Fruit fly (Drosophila melanogaster) whole organism, embryonic: ENCODE measurements around the gene Ca-Ma2d.

ENCODE experiments used
- Abd-B ChIP-seq: fragments of 200-800 bp; sonication (Bioruptor generic); optimal IDR thresholded peaks from 2 replicates; lab custom pipeline; 2018; ENCODE audit warnings: missing biosample characterization, mild to moderate bottlenecking, missing genetic modification characterization, moderate library complexity
- Aef1 ChIP-seq: fragments of 200-800 bp; sonication (Bioruptor generic); IDR thresholded peaks from 3 replicates; pipeline ENCODE4 v1.3.6; 2022; ENCODE audit warnings: missing biosample characterization, missing genetic modification characterization
- CG10959 ChIP-seq: fragments of 200-800 bp; sonication (Bioruptor generic); IDR thresholded peaks from 2 replicates; pipeline ENCODE4 v1.3.6; 2022; ENCODE audit warnings: missing biosample characterization, missing genetic modification characterization
- CG11696 ChIP-seq: fragments of 200-800 bp; sonication (Bioruptor generic); IDR thresholded peaks from 2 replicates; pipeline ENCODE4 v1.3.6; 2022; ENCODE audit warnings: missing biosample characterization, missing genetic modification characterization
- CG12391 ChIP-seq: fragments of 200-800 bp; sonication (Bioruptor generic); optimal IDR thresholded peaks from 3 replicates; lab custom pipeline; 2018; ENCODE audit warnings: missing biosample characterization, mild to moderate bottlenecking, missing genetic modification characterization, moderate library complexity
- CG13296 ChIP-seq: fragments of 200-800 bp; sonication (Bioruptor generic); optimal IDR thresholded peaks from 3 replicates; lab custom pipeline; 2018; ENCODE audit warnings: missing biosample characterization, mild to moderate bottlenecking, missing genetic modification characterization
- CG14667 ChIP-seq: fragments of 200-800 bp; sonication (Bioruptor generic); IDR thresholded peaks from 2 replicates; pipeline ENCODE4 v1.3.6; 2022; ENCODE audit warnings: missing biosample characterization, missing genetic modification characterization
- CG16815 ChIP-seq: fragments of 200-800 bp; sonication (Bioruptor generic); optimal IDR thresholded peaks from 3 replicates; lab custom pipeline; 2017; ENCODE audit warnings: missing biosample characterization, mild to moderate bottlenecking, missing genetic modification characterization
- CG17186 ChIP-seq: fragments of 200-800 bp; sonication (Bioruptor generic); optimal IDR thresholded peaks from 3 replicates; lab custom pipeline; 2017; ENCODE audit warnings: missing biosample characterization, missing genetic modification reagents, missing genetic modification characterization
- CG17328 ChIP-seq: fragments of 200-800 bp; sonication (Bioruptor generic); IDR thresholded peaks from 2 replicates; pipeline ENCODE4 v1.3.6; 2022; ENCODE audit warnings: missing biosample characterization, missing genetic modification characterization
- CG17361 ChIP-seq: fragments of 200-800 bp; sonication (Bioruptor generic); IDR thresholded peaks from 3 replicates; pipeline ENCODE4 v1.3.6; 2022; ENCODE audit warnings: missing biosample characterization, missing genetic modification characterization
- CG18011 ChIP-seq: fragments of 200-800 bp; sonication (Bioruptor generic); optimal IDR thresholded peaks from 2 replicates; lab custom pipeline; 2017; ENCODE audit warnings: missing biosample characterization, missing genetic modification characterization, mild to moderate bottlenecking, moderate library complexity, missing genotype
- CG3065 ChIP-seq: fragments of 200-800 bp; sonication (Bioruptor generic); optimal IDR thresholded peaks from 2 replicates; lab custom pipeline; 2016; ENCODE audit warnings: missing biosample characterization, missing genetic modification characterization
- CG4404 ChIP-seq: fragments of 200-800 bp; sonication (Bioruptor generic); IDR thresholded peaks from 2 replicates; pipeline ENCODE4 v1.3.6; 2022; ENCODE audit warnings: missing biosample characterization, missing genetic modification characterization
- CG4424 ChIP-seq: fragments of 200-800 bp; sonication (Bioruptor generic); optimal IDR thresholded peaks from 3 replicates; lab custom pipeline; 2016; ENCODE audit warnings: missing biosample characterization, missing genetic modification characterization
- CG5245 ChIP-seq: fragments of 200-800 bp; sonication (Bioruptor generic); optimal IDR thresholded peaks from 3 replicates; lab custom pipeline; 2016; ENCODE audit warnings: missing biosample characterization, missing genetic modification characterization
- Deaf1 ChIP-seq: fragments of 200-800 bp; optimal IDR thresholded peaks from 3 replicates; lab custom pipeline; 2019; ENCODE audit warnings: missing biosample characterization, mild to moderate bottlenecking, missing genetic modification characterization, moderate library complexity
- Doc2 ChIP-seq: fragments of 200-800 bp; sonication (Bioruptor generic); IDR thresholded peaks from 2 replicates; pipeline ENCODE4 v1.3.6; 2022; ENCODE audit warnings: missing biosample characterization, missing genetic modification characterization
- Dref ChIP-seq: fragments of 200-800 bp; sonication (Bioruptor generic); IDR thresholded peaks from 2 replicates; pipeline ENCODE4 v1.3.6; 2022; ENCODE audit warnings: missing biosample characterization, missing genetic modification characterization
- E2f1 ChIP-seq: fragments of 200-800 bp; sonication (Bioruptor generic); IDR thresholded peaks from 2 replicates; pipeline ENCODE4 v1.3.6; 2022; ENCODE audit warnings: missing biosample characterization, missing genetic modification characterization
- Ets65A ChIP-seq: fragments of 200-800 bp; sonication (Bioruptor generic); peaks from one replicate; lab custom pipeline; 2016; ENCODE audit warnings: missing biosample characterization, missing genetic modification characterization
- Gsc ChIP-seq: fragments of 200-800 bp; sonication (Bioruptor generic); IDR thresholded peaks from 2 replicates; pipeline ENCODE4 v1.3.6; 2022; ENCODE audit warnings: missing biosample characterization, missing genetic modification characterization
- HLH3B ChIP-seq: fragments of 200-800 bp; sonication (Bioruptor generic); IDR thresholded peaks from 2 replicates; pipeline ENCODE4 v1.3.6; 2022; ENCODE audit warnings: missing biosample characterization, missing genetic modification characterization
- HmgD ChIP-seq: fragments of 200-800 bp; sonication (Bioruptor generic); optimal IDR thresholded peaks from 3 replicates; lab custom pipeline; 2016; ENCODE audit warnings: missing biosample characterization, missing genetic modification characterization
- Hmr ChIP-seq: fragments of 200-800 bp; sonication (Bioruptor generic); optimal IDR thresholded peaks from 3 replicates; lab custom pipeline; 2017; ENCODE audit warnings: mild to moderate bottlenecking, missing biosample characterization, missing genetic modification reagents, missing genetic modification characterization
- Hmx ChIP-seq: fragments of 200-800 bp; sonication (Bioruptor generic); optimal IDR thresholded peaks from 2 replicates; lab custom pipeline; 2016; ENCODE audit warnings: missing biosample characterization, missing genetic modification characterization
- Kr ChIP-seq: fragments of 200-800 bp; sonication (Bioruptor generic); optimal IDR thresholded peaks from 2 replicates; lab custom pipeline; 2017; ENCODE audit warnings: missing biosample characterization, mild to moderate bottlenecking, missing genetic modification characterization
- Neu2 ChIP-seq: fragments of 200-800 bp; sonication (Bioruptor generic); optimal IDR thresholded peaks from 3 replicates; lab custom pipeline; 2016; ENCODE audit warnings: missing biosample characterization, missing genetic modification characterization, borderline replicate concordance
- PHDP ChIP-seq: fragments of 200-800 bp; sonication (Bioruptor generic); optimal IDR thresholded peaks from 3 replicates; lab custom pipeline; 2018; ENCODE audit warnings: missing biosample characterization, mild to moderate bottlenecking, missing genetic modification characterization, moderate library complexity
- Ravus ChIP-seq: fragments of 200-800 bp; sonication (Bioruptor generic); IDR thresholded peaks from 2 replicates; pipeline ENCODE4 v1.3.6; 2022; ENCODE audit warnings: missing biosample characterization, missing genetic modification characterization
- Rx ChIP-seq: fragments of 200-800 bp; sonication (Bioruptor generic); IDR thresholded peaks from 2 replicates; pipeline ENCODE4 v1.3.6; 2022; ENCODE audit warnings: missing biosample characterization, missing genetic modification characterization
- Side ChIP-seq: fragments of 200-800 bp; sonication (Bioruptor generic); optimal IDR thresholded peaks from 2 replicates; lab custom pipeline; 2016; ENCODE audit warnings: missing biosample characterization, missing genetic modification characterization
- Sin3A ChIP-seq: fragments of >200 bp; optimal IDR thresholded peaks from 2 replicates; lab custom pipeline; 2018
- Ssrp ChIP-seq: fragments of 200-800 bp; sonication (Bioruptor generic); optimal IDR thresholded peaks from 2 replicates; lab custom pipeline; 2018; ENCODE audit warnings: missing biosample characterization, mild to moderate bottlenecking, missing genetic modification characterization, moderate library complexity
- Stat92E ChIP-seq, 3 experiments: fragments of >200 bp in 2 of 3; fragments of 200-800 bp in 1 of 3; sonication (Bioruptor generic) in 1 of 3; optimal IDR thresholded peaks; 2 replicates each; lab custom pipeline; 2017 to 2019; ENCODE audit warnings: missing biosample characterization in 3 of 3, missing genetic modification characterization in 3 of 3, mild to moderate bottlenecking in 1 of 3, moderate library complexity in 1 of 3
- bab2 ChIP-seq: fragments of 200-800 bp; sonication (Bioruptor generic); optimal IDR thresholded peaks from 2 replicates; lab custom pipeline; 2016; ENCODE audit warnings: missing biosample characterization, missing genetic modification characterization
- corto ChIP-seq: fragments of 200-800 bp; sonication (Bioruptor generic); optimal IDR thresholded peaks from 2 replicates; lab custom pipeline; 2016; ENCODE audit warnings: missing biosample characterization, mild to moderate bottlenecking, missing genetic modification characterization, moderate library complexity
- crol ChIP-seq: fragments of 200-800 bp; sonication (Bioruptor generic); IDR thresholded peaks from 2 replicates; pipeline ENCODE4 v1.3.6; 2022; ENCODE audit warnings: missing biosample characterization, missing genetic modification characterization
- cwo ChIP-seq: fragments of 200-800 bp; sonication (Bioruptor generic); optimal IDR thresholded peaks from 3 replicates; lab custom pipeline; 2017; ENCODE audit warnings: missing biosample characterization, missing genetic modification characterization, mild to moderate bottlenecking, moderate library complexity, missing genetic modification reagents
- hth ChIP-seq: fragments of >200 bp; optimal IDR thresholded peaks from 2 replicates; lab custom pipeline; 2017; ENCODE audit warnings: inconsistent platforms
- kni ChIP-seq: fragments of 200-800 bp; sonication (Bioruptor generic); optimal IDR thresholded peaks from 3 replicates; lab custom pipeline; 2017; ENCODE audit warnings: mild to moderate bottlenecking, missing biosample characterization, missing genetic modification reagents, missing genetic modification characterization
- pho ChIP-seq: fragments of 200-800 bp; sonication (Bioruptor generic); optimal IDR thresholded peaks from 2 replicates; lab custom pipeline; 2016; ENCODE audit warnings: missing biosample characterization, missing genetic modification characterization
- pros ChIP-seq: fragments of 200-800 bp; sonication (Bioruptor generic); optimal IDR thresholded peaks from 3 replicates; lab custom pipeline; 2019; ENCODE audit warnings: missing biosample characterization, mild to moderate bottlenecking, missing genetic modification characterization, moderate library complexity
- row ChIP-seq: fragments of 200-800 bp; sonication (Bioruptor generic); IDR thresholded peaks from 3 replicates; pipeline ENCODE4 v1.3.6; 2022; ENCODE audit warnings: missing biosample characterization, missing genetic modification characterization
- slou ChIP-seq: fragments of 200-800 bp; sonication (Bioruptor generic); optimal IDR thresholded peaks from 3 replicates; lab custom pipeline; 2016; ENCODE audit warnings: missing biosample characterization, missing genetic modification characterization
- sqz ChIP-seq: fragments of 200-800 bp; sonication (Bioruptor generic); optimal IDR thresholded peaks from 3 replicates; lab custom pipeline; 2018; ENCODE audit warnings: missing biosample characterization, mild to moderate bottlenecking, missing genetic modification characterization
- tap ChIP-seq: fragments of 200-800 bp; optimal IDR thresholded peaks from 3 replicates; lab custom pipeline; 2019; ENCODE audit warnings: missing biosample characterization, mild to moderate bottlenecking, missing genetic modification characterization, moderate library complexity
- trem ChIP-seq: fragments of 200-800 bp; optimal IDR thresholded peaks from 3 replicates; lab custom pipeline; 2019; ENCODE audit warnings: missing biosample characterization, mild to moderate bottlenecking, missing genetic modification characterization, moderate library complexity
- tup ChIP-seq: fragments of 200-800 bp; sonication (Bioruptor generic); optimal IDR thresholded peaks from 2 replicates; lab custom pipeline; 2016; ENCODE audit warnings: missing biosample characterization, mild to moderate bottlenecking, missing genetic modification characterization, moderate library complexity
- wdn ChIP-seq: fragments of 200-800 bp; sonication (Bioruptor generic); IDR thresholded peaks from 2 replicates; pipeline ENCODE4 v1.3.6; 2022; ENCODE audit warnings: missing biosample characterization, missing genetic modification characterization
- wor ChIP-seq: fragments of 200-800 bp; sonication (Bioruptor generic); IDR thresholded peaks from 2 replicates; pipeline ENCODE4 v1.3.6; 2022; ENCODE audit warnings: missing biosample characterization, missing genetic modification characterization

Gene Ca-Ma2d

DNA sequence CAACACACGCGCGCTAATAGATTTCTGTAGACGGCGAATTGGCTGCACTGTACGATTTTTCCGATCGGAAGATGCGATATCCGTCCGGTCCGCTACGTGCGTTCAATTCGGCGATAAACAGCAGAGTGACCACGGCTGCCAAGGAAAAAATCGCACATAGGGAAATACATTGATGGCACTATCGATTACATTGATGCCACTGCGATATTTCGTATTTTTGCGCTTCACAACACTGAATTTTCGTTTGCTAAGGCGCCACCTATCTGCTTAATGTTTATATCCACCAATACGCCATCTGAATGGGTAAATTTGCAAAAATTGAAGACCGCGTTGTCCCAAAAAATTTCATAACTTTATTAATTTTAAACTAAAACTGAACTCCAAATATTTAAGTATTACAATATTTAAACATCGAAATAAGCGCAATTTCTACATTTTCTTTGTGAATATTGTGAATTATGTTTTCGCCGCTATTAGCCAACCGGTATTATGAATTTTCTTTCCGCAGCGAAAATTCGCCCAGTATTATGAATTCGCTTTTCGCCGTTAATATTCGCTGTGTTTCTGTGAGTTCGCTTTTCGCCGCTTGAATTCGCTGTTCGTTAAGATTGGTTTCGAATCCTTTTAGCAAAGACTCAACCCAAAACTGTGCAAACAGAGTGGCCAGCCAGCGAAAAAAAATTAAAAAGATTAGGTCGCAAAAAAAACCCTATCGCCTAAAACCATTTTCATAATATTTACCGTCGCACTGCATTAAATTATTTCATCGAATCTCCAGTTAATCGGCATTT lies 56.5 kb downstream of the Ca-Ma2d start, which contains the start of the genes crp and pkaap (continued):
- no peak for TF ChIP-seq HLH3B (GFP tag; lab: Robert Waterston, UW)
- peak; percentile 91 for TF ChIP-seq Hmr (GFP tag; lab: Kevin White, UChicago)
- no peak for TF ChIP-seq E2f1
- TF ChIP-seq CG18011 (GFP tag; lab: Kevin White, UChicago): peak; percentile 46
- peak; percentile 85 for TF ChIP-seq HmgD (GFP tag; lab: Kevin White, UChicago)
- peak; percentile 59 for TF ChIP-seq cwo
- TF ChIP-seq PHDP (tag; lab: Kevin White, UChicago): peak; percentile 67
- TF ChIP-seq row (GFP tag; lab: Robert Waterston, UW): no peak
- TF ChIP-seq Ravus (GFP tag; lab: Robert Waterston, UW): no peak
- no peak for TF ChIP-seq CG17328
- peak; percentile 62 for TF ChIP-seq trem (tag; lab: Kevin White, UChicago)
- TF ChIP-seq Dref: no peak
- TF ChIP-seq Side (GFP tag; lab: Kevin White, UChicago): peak; percentile 82
- no peak for TF ChIP-seq Ssrp (tag; lab: Kevin White, UChicago)
- TF ChIP-seq tap (tag; lab: Kevin White, UChicago): peak; percentile 35
- peak; percentile 78 for TF ChIP-seq Hmx (GFP tag; lab: Kevin White, UChicago)
- TF ChIP-seq kni (GFP tag; lab: Kevin White, UChicago): no peak
- peak; percentile 52 for TF ChIP-seq CG16815 (GFP tag; lab: Kevin White, UChicago)
- peak; percentile 23 for TF ChIP-seq pros (GFP tag; lab: Kevin White, UChicago)
- no peak for TF ChIP-seq crol (GFP tag; lab: Robert Waterston, UW)
- peak; percentile 75 for TF ChIP-seq CG4424 (GFP tag; lab: Kevin White, UChicago)
- TF ChIP-seq Sin3A (lab: Kevin White, UChicago): peak; percentile 72
- no peak for TF ChIP-seq CG4404
- peak; percentile 47 for TF ChIP-seq Deaf1 (tag; lab: Kevin White, UChicago)
- no peak for TF ChIP-seq CG17361 (GFP tag; lab: Robert Waterston, UW)
- no peak for TF ChIP-seq wor (GFP tag; lab: Robert Waterston, UW)
- TF ChIP-seq Gsc (GFP tag; lab: Robert Waterston, UW): no peak
- TF ChIP-seq CG14667 (GFP tag; lab: Robert Waterston, UW): no peak
- TF ChIP-seq Aef1 (GFP tag; lab: Robert Waterston, UW): no peak
- TF ChIP-seq CG5245: peak; percentile 90
- TF ChIP-seq Abd-B: no peak
- no peak for TF ChIP-seq sqz (GFP tag; lab: Kevin White, UChicago)
- no peak for TF ChIP-seq Doc2 (GFP tag; lab: Robert Waterston, UW)
- no peak for TF ChIP-seq Rx (GFP tag; lab: Robert Waterston, UW)
- TF ChIP-seq bab2 (GFP tag; lab: Kevin White, UChicago): peak; percentile 90
- TF ChIP-seq tup (GFP tag; lab: Kevin White, UChicago): peak; percentile 83
- peak; percentile 71 for TF ChIP-seq CG17186 (GFP tag; lab: Kevin White, UChicago)
- peak; percentile 70 for TF ChIP-seq CG12391 (tag; lab: Kevin White, UChicago)
- peak; percentile 86 for TF ChIP-seq slou (GFP tag; lab: Kevin White, UChicago)
- peak; percentile 83 for TF ChIP-seq pho (GFP tag; lab: Kevin White, UChicago)
- no peak for TF ChIP-seq hth (lab: Kevin White, UChicago)
- TF ChIP-seq Stat92E (GFP tag; optimal IDR thresholded peaks at IDR 0.05; lab: Kevin White, UChicago): peak in 1 of 3 experiments; percentile 84
- peak; percentile 72 for TF ChIP-seq CG3065
- no peak for TF ChIP-seq Kr (GFP tag; lab: Kevin White, UChicago)
- TF ChIP-seq Neu2 (GFP tag; lab: Kevin White, UChicago): peak; percentile 15
- peak; percentile 99 for TF ChIP-seq Ets65A (GFP tag; lab: Kevin White, UChicago)
- peak; percentile 55 for TF ChIP-seq CG13296 (GFP tag; lab: Kevin White, UChicago)
- no peak for TF ChIP-seq wdn (GFP tag; lab: Robert Waterston, UW)
- TF ChIP-seq CG11696 (GFP tag; lab: Robert Waterston, UW): no peak
- no peak for TF ChIP-seq CG10959 (GFP tag; lab: Robert Waterston, UW)
- TF ChIP-seq corto (GFP tag; lab: Kevin White, UChicago): peak; percentile 91
